Worm (Caenorhabditis elegans): Measurements from ENCODE around the gene R151.1.

R151.1 gene

DNA sequence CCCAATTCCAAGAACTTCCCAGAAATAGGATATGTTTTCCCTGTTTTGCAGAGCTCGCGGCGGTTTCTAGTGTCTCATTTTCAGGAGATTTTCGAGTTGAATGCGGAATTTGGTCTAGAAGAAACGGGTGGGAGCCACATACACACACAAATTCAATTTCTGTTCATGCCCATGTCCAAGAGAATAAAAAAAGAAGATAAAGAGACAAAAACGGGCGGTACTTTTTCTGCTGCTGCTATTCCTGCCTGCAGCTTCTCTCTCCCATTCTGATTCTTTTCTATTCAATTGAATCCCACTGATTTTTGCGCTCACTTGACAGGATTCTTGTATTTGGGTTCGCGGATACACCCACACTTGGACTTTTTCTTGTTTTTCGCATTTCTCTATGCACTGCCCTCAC lies 46.3 kb downstream of the R151.1 start:
- peak; percentile 72 for TF ChIP-seq fkh-10 (GFP tag; optimal IDR thresholded peaks at IDR 0.05)
- TF ChIP-seq mdl-1 (tag; optimal IDR thresholded peaks at IDR 0.05), result no peak
- TF ChIP-seq sea-2 (GFP tag; optimal IDR thresholded peaks at IDR 0.05), result no peak
- no peak for TF ChIP-seq fkh-2 (tag; optimal IDR thresholded peaks at IDR 0.05)

DNA sequence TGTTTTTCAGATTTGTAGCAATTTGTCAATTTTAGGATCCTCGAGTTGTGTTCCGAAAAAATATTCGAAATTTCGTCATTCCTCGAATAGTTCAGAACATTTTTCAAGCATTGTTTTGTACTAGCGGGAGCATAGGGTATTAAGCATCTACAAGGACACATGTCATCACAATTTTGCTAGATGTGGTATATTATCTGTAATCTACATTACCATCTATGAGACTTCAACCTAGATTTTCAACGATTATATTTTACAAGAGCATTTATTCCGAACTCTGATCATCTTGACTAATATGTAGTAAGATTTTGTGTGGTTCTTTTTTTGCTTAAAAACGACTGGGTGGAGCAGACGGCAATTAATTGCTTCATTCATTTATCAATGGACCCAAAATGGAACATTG lies 46.7 kb downstream of the R151.1 start:
- TF ChIP-seq sea-2 (GFP tag; optimal IDR thresholded peaks at IDR 0.05) (no peak), elt-3 (tag; optimal IDR thresholded peaks at IDR 0.05) (no peak), nhr-23 (tag; optimal IDR thresholded peaks at IDR 0.05) (no peak), lsy-12 (tag; optimal IDR thresholded peaks at IDR 0.05) (no peak)

Measured in whole organism, L3 larva.